Fruit fly (Drosophila melanogaster): ENCODE data around the gene CG15482.
A peak's percentile ranks its signal among the peaks of the same experiment; 100 is the strongest.

CG15482 gene

DNA sequence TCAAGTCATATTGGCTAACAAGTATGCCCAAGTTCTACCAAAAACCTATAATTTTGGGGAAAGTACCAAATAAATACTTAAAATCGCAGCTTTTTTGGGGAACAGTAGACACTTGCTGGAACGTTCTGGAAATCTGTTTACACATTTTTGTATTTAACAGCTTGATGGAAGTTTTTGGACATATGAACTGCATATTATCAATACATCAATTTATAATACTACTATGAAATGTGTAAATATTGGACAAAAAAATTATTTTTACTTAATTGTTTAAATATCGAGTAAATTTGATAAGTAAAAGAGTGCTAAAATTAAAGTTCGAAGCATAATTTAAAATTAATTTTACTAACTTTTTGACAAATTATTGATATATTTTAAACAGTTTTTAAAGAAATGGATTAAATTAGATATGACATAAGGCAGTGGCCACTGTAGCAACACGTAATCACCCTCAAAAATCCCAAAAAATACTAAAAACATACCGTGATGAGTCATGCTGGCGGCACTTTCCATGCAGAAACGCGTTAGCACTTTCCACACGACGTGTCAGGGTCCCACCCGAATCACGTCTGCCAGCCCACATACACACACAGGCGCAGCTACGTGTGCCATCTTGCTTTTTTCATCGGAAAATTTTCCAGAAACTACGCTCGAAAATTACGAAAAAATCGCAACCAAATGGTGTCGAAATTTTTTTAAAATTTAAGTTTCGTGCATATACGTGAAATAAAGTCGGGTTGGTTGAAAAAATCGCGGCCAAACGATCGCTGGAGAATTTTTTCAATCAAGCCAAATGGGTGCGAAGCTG is 46.4 kb downstream of the CG15482 start, which contains the start of gene Sirt1 (continued):
- TF ChIP-seq Gsc (GFP tag; IDR thresholded peaks at IDR 0.05) (no peak; the same call in 1 of the 2 replicates), Nf-YA (GFP tag; IDR thresholded peaks at IDR 0.05) (no peak), Dref (GFP tag; IDR thresholded peaks at IDR 0.05) (no peak), CG32532 (GFP tag; IDR thresholded peaks at IDR 0.05) (peak; percentile 84), CG1602 (GFP tag; optimal IDR thresholded peaks at IDR 0.05) (peak; percentile 91), CG13424 (tag; optimal IDR thresholded peaks at IDR 0.05) (peak; percentile 93), nmo (GFP tag; optimal IDR thresholded peaks at IDR 0.05) (peak; percentile 95), Spps (tag; optimal IDR thresholded peaks at IDR 0.05) (peak; percentile 58), CG14710 (tag; optimal IDR thresholded peaks at IDR 0.05) (peak; percentile 92), pum (GFP tag; optimal IDR thresholded peaks at IDR 0.05) (peak; percentile 66), ewg (GFP tag; optimal IDR thresholded peaks at IDR 0.05) (peak; percentile 55), slbo (GFP tag; IDR thresholded peaks at IDR 0.05) (peak; percentile 89), CG6254 (GFP tag; optimal IDR thresholded peaks at IDR 0.05) (peak; percentile 43), sc (optimal IDR thresholded peaks at IDR 0.05) (no peak), sc (GFP tag; optimal IDR thresholded peaks at IDR 0.05) (peak; percentile 84), Hmr (GFP tag; optimal IDR thresholded peaks at IDR 0.05) (peak; percentile 86), vvl (GFP tag; IDR thresholded peaks at IDR 0.05) (peak; percentile 66), Doc3 (GFP tag; IDR thresholded peaks at IDR 0.05; ENCODE audit: partially characterized antibody) (no peak), Deaf1 (tag; optimal IDR thresholded peaks at IDR 0.05) (peak; percentile 59), Drgx (GFP tag; IDR thresholded peaks at IDR 0.05) (peak; percentile 48; the same call in 1 of the 2 replicates), Oaz (GFP tag; IDR thresholded peaks at IDR 0.05) (peak; percentile 59), gsb-n (tag; optimal IDR thresholded peaks at IDR 0.05) (peak; percentile 85), CG7963 (GFP tag; IDR thresholded peaks at IDR 0.05; ENCODE audit: partially characterized antibody) (no peak), CG13287 (GFP tag; IDR thresholded peaks at IDR 0.05; ENCODE audit: partially characterized antibody) (no peak), CG8089 (GFP tag; optimal IDR thresholded peaks at IDR 0.05) (peak; percentile 4), CG9817 (tag; optimal IDR thresholded peaks at IDR 0.05) (peak; percentile 84)

All from whole organism, embryonic.